Fruit fly (Drosophila melanogaster) whole organism, pupa: ENCODE measurements around the gene CG13049.

Source experiments
- CG10348 ChIP-seq: fragments of 200-800 bp; sonication (Bioruptor generic); IDR thresholded peaks from 2 replicates; pipeline ENCODE4 v1.3.6; 2022; ENCODE audit warnings: missing biosample characterization, missing genetic modification characterization
- CG15710 ChIP-seq: fragments of 200-800 bp; sonication (Bioruptor generic); optimal IDR thresholded peaks from 2 replicates; lab custom pipeline; 2018; ENCODE audit warnings: missing biosample characterization, mild to moderate bottlenecking, missing genetic modification characterization, moderate library complexity
- CG34367 ChIP-seq: fragments of 200-800 bp; sonication (Bioruptor generic); optimal IDR thresholded peaks from 2 replicates; lab custom pipeline; 2018; ENCODE audit warnings: missing biosample characterization, mild to moderate bottlenecking, missing genetic modification characterization
- CG8159 ChIP-seq: fragments of 200-800 bp; sonication (Bioruptor generic); optimal IDR thresholded peaks from 3 replicates; lab custom pipeline; 2018; ENCODE audit warnings: missing biosample characterization, mild to moderate bottlenecking, missing genetic modification characterization, moderate library complexity
- CG8301 ChIP-seq: fragments of 200-800 bp; sonication (Bioruptor generic); optimal IDR thresholded peaks from 2 replicates; lab custom pipeline; 2018; ENCODE audit warnings: missing biosample characterization, mild to moderate bottlenecking, missing genetic modification characterization
- D1 ChIP-seq: fragments of 200-800 bp; sonication (Bioruptor generic); optimal IDR thresholded peaks from 2 replicates; lab custom pipeline; 2018; ENCODE audit warnings: missing biosample characterization, mild to moderate bottlenecking, missing genetic modification characterization, moderate library complexity
- EcR ChIP-seq: fragments of 200-800 bp; sonication (Bioruptor generic); optimal IDR thresholded peaks from 3 replicates; lab custom pipeline; 2019; ENCODE audit warnings: missing biosample characterization, missing genetic modification characterization, mild to moderate bottlenecking, moderate library complexity, missing genetic modification reagents
- Pif1A ChIP-seq: fragments of 200-800 bp; sonication (Bioruptor generic); optimal IDR thresholded peaks from 3 replicates; lab custom pipeline; 2016; ENCODE audit warnings: missing biosample characterization, missing genetic modification characterization
- gl ChIP-seq: fragments of 200-800 bp; sonication (Bioruptor generic); optimal IDR thresholded peaks from 2 replicates; lab custom pipeline; 2018; ENCODE audit warnings: missing biosample characterization, mild to moderate bottlenecking, missing genetic modification characterization
- rn ChIP-seq: fragments of 200-800 bp; sonication (Bioruptor generic); IDR thresholded peaks from 2 replicates; pipeline ENCODE4 v1.3.6; 2022; ENCODE audit warnings: missing biosample characterization, missing genetic modification characterization

DNA sequence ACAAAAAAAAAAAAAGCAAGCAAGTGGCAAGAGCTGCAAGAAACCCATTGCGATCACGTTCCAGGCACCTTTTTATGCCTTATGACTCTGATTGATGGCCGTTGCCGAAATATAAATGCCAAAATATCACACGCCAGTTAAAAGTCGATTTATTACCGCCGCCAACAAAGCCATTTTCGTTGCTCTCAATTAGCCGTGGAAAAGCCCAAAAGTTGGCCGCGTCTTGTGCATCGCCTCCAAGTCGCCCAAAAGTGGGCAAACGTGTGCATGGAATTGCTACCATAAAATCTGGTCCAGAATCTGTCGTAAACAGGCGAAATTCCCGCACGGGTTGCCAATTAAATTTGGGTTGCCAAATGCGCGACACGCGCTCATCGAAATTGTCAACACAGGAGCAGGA lies 9.9 kb upstream of the CG13049 start:
- TF ChIP-seq EcR (GFP tag; lab: Kevin White, UChicago) = no peak
- TF ChIP-seq Pif1A = no peak
- no peak for TF ChIP-seq CG8301 (tag; lab: Kevin White, UChicago)
- no peak for TF ChIP-seq gl (tag; lab: Kevin White, UChicago)
- TF ChIP-seq CG8159 (tag; lab: Kevin White, UChicago) = no peak
- no peak for TF ChIP-seq CG15710 (tag; lab: Kevin White, UChicago)
- no peak for TF ChIP-seq CG10348
- TF ChIP-seq CG34367 = no peak
- TF ChIP-seq rn (GFP tag; lab: Robert Waterston, UW) = no peak
- no peak for TF ChIP-seq D1 (tag; lab: Kevin White, UChicago)
